Worm (Caenorhabditis elegans): Measurements from ENCODE around the gene Y54F10BM.3.

DNA sequence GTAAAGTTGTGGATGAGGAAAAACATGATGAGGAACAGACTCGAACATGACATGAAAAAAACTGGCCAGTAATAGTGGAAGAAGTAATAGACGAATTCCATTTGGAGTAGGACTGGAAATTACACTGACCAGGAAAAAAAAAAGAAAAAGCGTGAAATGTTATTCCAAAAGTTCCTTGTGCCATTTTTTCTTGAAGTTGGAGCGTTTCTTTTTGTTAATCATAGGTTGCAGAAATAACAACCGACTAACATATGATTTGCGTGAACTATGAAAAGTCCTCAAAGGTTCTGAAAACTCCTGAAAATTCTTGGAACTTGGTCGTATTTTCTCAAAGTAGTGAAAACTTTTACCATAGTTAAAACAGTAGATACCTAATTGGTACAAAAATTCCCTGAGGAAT lies 36.1 kb upstream of the Y54F10BM.3 start, which contains the start of gene srd-67:
- TF ChIP-seq klf-2 (GFP tag; conservative IDR thresholded peaks at IDR 0.05) (no peak), ztf-29 (GFP tag; IDR thresholded peaks at IDR 0.05) (no peak), cog-1 (tag; optimal IDR thresholded peaks at IDR 0.05) (no peak)
